Fruit fly (Drosophila melanogaster): ENCODE measurements around the gene mys.

Gene mys

dm6 chrX:8021245-8021644, 40.2 kb upstream of the mys start, which contains the start of gene CG15333:
TSS of gene CG15333 (minus strand) at chrX:8021345.
- TF ChIP-seq CG3919 (GFP tag; optimal IDR thresholded peaks at IDR 0.05) (no peak), pdm3 (GFP tag; optimal IDR thresholded peaks at IDR 0.05) (no peak), lz (GFP tag; optimal IDR thresholded peaks at IDR 0.05) (no peak), Eip78C (GFP tag) (no peak), CG31627 (GFP tag; optimal IDR thresholded peaks at IDR 0.05) (no peak)

DNA sequence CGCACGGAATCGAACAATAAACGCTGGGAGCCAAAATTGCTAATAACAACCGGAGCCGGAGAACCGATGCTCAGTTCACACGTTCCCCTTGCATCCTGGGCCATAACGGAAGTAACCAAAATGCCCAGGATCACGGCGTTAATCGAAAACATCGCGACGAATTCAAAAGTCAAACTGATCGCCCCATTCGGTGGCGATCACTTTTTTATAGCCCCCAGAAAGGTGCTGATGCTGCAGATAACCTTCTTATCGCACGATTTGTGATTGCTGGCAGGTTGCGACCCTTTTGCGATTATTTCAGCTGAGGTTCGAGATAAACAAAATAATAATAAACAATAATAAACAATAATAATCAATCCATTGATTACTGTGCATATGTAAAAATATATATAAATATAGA, 24.1 kb upstream of the mys start, which contains the start of gene CG2233:
Gene CG2233, minus strand, starts transcription at position 184 of the 400 bp plus-strand sequence.
- no peak for TF ChIP-seq CG7368 (GFP tag; optimal IDR thresholded peaks at IDR 0.05)
- no peak for TF ChIP-seq Hr4 (GFP tag; optimal IDR thresholded peaks at IDR 0.05)
- no peak for TF ChIP-seq CG8632 (GFP tag; optimal IDR thresholded peaks at IDR 0.05)
- peak; percentile 76 for TF ChIP-seq svp (GFP tag)
- no peak for TF ChIP-seq Hr39 (GFP tag; optimal IDR thresholded peaks at IDR 0.05)
- TF ChIP-seq dsx (GFP tag; optimal IDR thresholded peaks at IDR 0.05; ENCODE audit: poor library complexity, severe bottlenecking) = no peak

dm6 chrX:8038934-8039333, 22.5 kb upstream of the mys start:
- TF ChIP-seq net (GFP tag; optimal IDR thresholded peaks at IDR 0.05) = no peak
- no peak for TF ChIP-seq Ets21C (GFP tag; optimal IDR thresholded peaks at IDR 0.05)
- TF ChIP-seq esn (GFP tag; optimal IDR thresholded peaks at IDR 0.05) = no peak
- no peak for TF ChIP-seq CG9139 (GFP tag; optimal IDR thresholded peaks at IDR 0.05)
- no peak for TF ChIP-seq OdsH (GFP tag; optimal IDR thresholded peaks at IDR 0.05)
- no peak for TF ChIP-seq svp (GFP tag)
- no peak for TF ChIP-seq Hr38 (GFP tag; optimal IDR thresholded peaks at IDR 0.05)
- no peak for TF ChIP-seq Sox102F (GFP tag; optimal IDR thresholded peaks at IDR 0.05)
- TF ChIP-seq CG6276 (GFP tag; optimal IDR thresholded peaks at IDR 0.05) = no peak
- TF ChIP-seq CG15336 (GFP tag; IDR thresholded peaks at IDR 0.05) = no peak
- TF ChIP-seq vri (GFP tag; optimal IDR thresholded peaks at IDR 0.05) = no peak
- TF ChIP-seq CG3919 (GFP tag; optimal IDR thresholded peaks at IDR 0.05) = no peak

dm6 chrX:8046520-8046919, 14.9 kb upstream of the mys start:
- TF ChIP-seq Ets21C (GFP tag; optimal IDR thresholded peaks at IDR 0.05) (no peak), Eip78C (GFP tag) (no peak), Ets96B (tag; optimal IDR thresholded peaks at IDR 0.05) (no peak)

DNA sequence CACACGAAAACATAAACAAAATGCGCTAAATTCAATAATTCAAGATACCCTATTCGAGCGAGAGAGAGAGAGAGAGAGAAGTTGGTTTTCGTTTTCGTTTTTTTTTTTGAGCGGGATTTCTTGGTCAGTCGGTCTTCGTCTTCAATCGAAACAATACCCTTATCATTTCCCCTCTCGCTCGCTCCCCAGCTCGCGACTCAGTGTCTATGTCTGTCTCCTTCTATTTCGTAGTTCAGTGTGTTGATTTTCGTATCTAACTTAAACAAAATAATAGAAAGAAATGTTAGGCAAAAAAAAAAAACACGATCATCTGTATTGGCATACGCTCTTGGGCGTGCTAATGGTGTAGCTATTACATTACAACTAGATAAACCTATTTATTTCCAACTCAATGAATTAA, 12.2 kb upstream of the mys start:
- no peak for TF ChIP-seq Eip93F (GFP tag; optimal IDR thresholded peaks at IDR 0.05)
- no peak for TF ChIP-seq CG11902 (GFP tag; optimal IDR thresholded peaks at IDR 0.05)
- no peak for TF ChIP-seq CG6854 (GFP tag; optimal IDR thresholded peaks at IDR 0.05)
- TF ChIP-seq fkh (GFP tag; optimal IDR thresholded peaks at IDR 0.05) = peak; percentile 50
- TF ChIP-seq Sox15 (GFP tag; optimal IDR thresholded peaks at IDR 0.05) = no peak
- TF ChIP-seq OdsH (GFP tag; optimal IDR thresholded peaks at IDR 0.05) = no peak
- TF ChIP-seq ss (GFP tag; optimal IDR thresholded peaks at IDR 0.05) = no peak

- TF ChIP-seq fkh (GFP tag; optimal IDR thresholded peaks at IDR 0.05) (peak; percentile 4), CG4318 (GFP tag; optimal IDR thresholded peaks at IDR 0.05) (no peak), vri (GFP tag; optimal IDR thresholded peaks at IDR 0.05) (peak; percentile 51)
Measured at dm6 chrX:8056084-8056483, 5.4 kb upstream of the mys start.

dm6 chrX:8056597-8057228, 4.7 kb upstream of the mys start:
- TF ChIP-seq Hr38 (GFP tag; optimal IDR thresholded peaks at IDR 0.05) = no peak
- peak; percentile 13 for TF ChIP-seq CG6808 (GFP tag; optimal IDR thresholded peaks at IDR 0.05)
- no peak for TF ChIP-seq CG4318 (GFP tag; optimal IDR thresholded peaks at IDR 0.05)
- TF ChIP-seq Eip93F (GFP tag; optimal IDR thresholded peaks at IDR 0.05) = no peak
- TF ChIP-seq spab (GFP tag; optimal IDR thresholded peaks at IDR 0.05) = no peak
- peak; percentile 2 for TF ChIP-seq net (GFP tag; optimal IDR thresholded peaks at IDR 0.05)
- no peak for TF ChIP-seq Sox15 (GFP tag; optimal IDR thresholded peaks at IDR 0.05)
- no peak for TF ChIP-seq acj6 (GFP tag; optimal IDR thresholded peaks at IDR 0.05)
- peak; percentile 14 to 50 for TF ChIP-seq ss (GFP tag; optimal IDR thresholded peaks at IDR 0.05)
- no peak for TF ChIP-seq Gug (GFP tag; IDR thresholded peaks at IDR 0.05)
- peak; percentile 65; the same call in 2 of the 3 replicates for TF ChIP-seq eg (GFP tag; IDR thresholded peaks at IDR 0.05)
- TF ChIP-seq salr (GFP tag; optimal IDR thresholded peaks at IDR 0.05) = no peak
- no peak for TF ChIP-seq Hr4 (GFP tag; optimal IDR thresholded peaks at IDR 0.05)
- TF ChIP-seq CG34406 (GFP tag; optimal IDR thresholded peaks at IDR 0.05) = no peak
- TF ChIP-seq svp (GFP tag) = peak; percentile 47
- TF ChIP-seq CG10669 (GFP tag; optimal IDR thresholded peaks at IDR 0.05) = peak; percentile 30
- TF ChIP-seq CG15336 (GFP tag; IDR thresholded peaks at IDR 0.05) = peak; percentile 41; the same call in 1 of the 2 replicates
- TF ChIP-seq CG3919 (GFP tag; optimal IDR thresholded peaks at IDR 0.05) = peak; percentile 13
- TF ChIP-seq fd85E (GFP tag; optimal IDR thresholded peaks at IDR 0.05) = no peak
- no peak for TF ChIP-seq lz (GFP tag; optimal IDR thresholded peaks at IDR 0.05)

Measured in whole organism, prepupa.